Fruit fly (Drosophila melanogaster) Kc167 (cell line): ENCODE measurements around the gene CG5592.

ENCODE experiments used
- Myc ChIP-seq: fragments of >200 bp; optimal IDR thresholded peaks from 2 replicates; lab custom pipeline; 2017; ENCODE audit warnings: missing external identifiers
- h ChIP-seq: fragments of >200 bp; optimal IDR thresholded peaks from 3 replicates; lab custom pipeline; 2018; ENCODE audit warnings: missing external identifiers
- psq ChIP-seq: fragments of >200 bp; optimal IDR thresholded peaks from 2 replicates; lab custom pipeline; 2017; ENCODE audit warnings: missing external identifiers

dm6 chr3L:5862994-5863393 lies 34.4 kb upstream of the CG5592 start:
- TF ChIP-seq Myc (no peak), psq (lab: Kevin White, UChicago) (no peak), h (lab: Kevin White, UChicago) (no peak)
